Worm (Caenorhabditis elegans) whole organism, L4/young adult: ENCODE measurements around the gene mab-3.

Experiments
- W03F9.2 ChIP-seq: fragments of 150-350 bp; optimal IDR thresholded peaks from 2 replicates; lab custom pipeline; 2014; ENCODE audit warnings: missing biosample characterization, missing genetic modification characterization
- dao-5 ChIP-seq: sonication (generic microtip); optimal IDR thresholded peaks from 2 replicates; lab custom pipeline; 2016; ENCODE audit warnings: missing genotype, missing genetic modification characterization, moderate library complexity, missing compliant biosample characterization
- him-1 ChIP-seq: sonication (generic microtip); optimal IDR thresholded peaks from 2 replicates; lab custom pipeline; 2016; ENCODE audit warnings: missing genotype, missing genetic modification reagents, missing genetic modification characterization, missing compliant biosample characterization

- TF ChIP-seq W03F9.2 (no peak), him-1 (tag; lab: Kevin White, UChicago) (no peak), dao-5 (tag; lab: Kevin White, UChicago) (no peak)
These were observed 9.5 kb downstream of the mab-3 start for ce11 chrII:9741400-9741799.
